Fruit fly (Drosophila melanogaster): ENCODE results near the gene Oseg5.

Gene Oseg5

dm6 chr2L:20835501-20835900 lies at the start of gene Oseg5:
Gene Oseg5 (minus strand): TSS chr2L:20835840.
- no peak for TF ChIP-seq CG8478 (optimal IDR thresholded peaks at IDR 0.05)
- TF ChIP-seq CTCF (optimal IDR thresholded peaks at IDR 0.05) = peak; percentile 19 to 56

dm6 chr2L:20883624-20884220 lies 48.1 kb upstream of the Oseg5 start:
- TF ChIP-seq CTCF (optimal IDR thresholded peaks at IDR 0.05) (no peak), CG8478 (optimal IDR thresholded peaks at IDR 0.05) (no peak)

dm6 chr2L:20883097-20883496 lies 47.5 kb upstream of the Oseg5 start:
- no peak for TF ChIP-seq CTCF (optimal IDR thresholded peaks at IDR 0.05)
- TF ChIP-seq CG8478 (optimal IDR thresholded peaks at IDR 0.05) = no peak

- TF ChIP-seq CG8478 (optimal IDR thresholded peaks at IDR 0.05) (no peak), CTCF (optimal IDR thresholded peaks at IDR 0.05) (no peak)
Measured at dm6 chr2L:20881353-20882079, 45.9 kb upstream of the Oseg5 start.

dm6 chr2L:20880476-20880875 lies 44.8 kb upstream of the Oseg5 start:
- TF ChIP-seq CG8478 (optimal IDR thresholded peaks at IDR 0.05) = no peak
- TF ChIP-seq CTCF (optimal IDR thresholded peaks at IDR 0.05) = no peak

- no peak for TF ChIP-seq CTCF (optimal IDR thresholded peaks at IDR 0.05)
- no peak for TF ChIP-seq CG8478 (optimal IDR thresholded peaks at IDR 0.05)
Measured at dm6 chr2L:20879567-20880141, 44.0 kb upstream of the Oseg5 start.

- TF ChIP-seq CG8478 (optimal IDR thresholded peaks at IDR 0.05) (no peak), CTCF (optimal IDR thresholded peaks at IDR 0.05) (no peak)
Measured at dm6 chr2L:20878463-20878862, 42.8 kb upstream of the Oseg5 start.

dm6 chr2L:20878052-20878451 lies 42.4 kb upstream of the Oseg5 start:
- TF ChIP-seq CG8478 (optimal IDR thresholded peaks at IDR 0.05) (no peak), CTCF (optimal IDR thresholded peaks at IDR 0.05) (no peak)

dm6 chr2L:20874514-20874913 lies 38.9 kb upstream of the Oseg5 start:
- TF ChIP-seq CG8478 (optimal IDR thresholded peaks at IDR 0.05) = no peak
- peak in 1 of 2 experiments; percentile 26 for TF ChIP-seq CTCF (optimal IDR thresholded peaks at IDR 0.05)

dm6 chr2L:20869804-20870295 lies 34.2 kb upstream of the Oseg5 start, which contains the start of gene CG14401:
Gene CG14401 (plus strand): TSS chr2L:20869854.
- TF ChIP-seq CTCF (optimal IDR thresholded peaks at IDR 0.05) (no peak), CG8478 (optimal IDR thresholded peaks at IDR 0.05) (no peak)

dm6 chr2L:20868921-20869320 lies 33.3 kb upstream of the Oseg5 start:
- TF ChIP-seq CG8478 (optimal IDR thresholded peaks at IDR 0.05) (no peak), CTCF (optimal IDR thresholded peaks at IDR 0.05) (no peak)

dm6 chr2L:20867381-20867780 lies 31.7 kb upstream of the Oseg5 start, which contains the start of gene CG31675:
Gene CG31675 (plus strand): TSS chr2L:20867755.
- no peak for TF ChIP-seq CTCF (optimal IDR thresholded peaks at IDR 0.05)
- no peak for TF ChIP-seq CG8478 (optimal IDR thresholded peaks at IDR 0.05)

dm6 chr2L:20864764-20865265 lies 29.2 kb upstream of the Oseg5 start, which contains the start of gene CG9338:
Gene CG9338 (plus strand): TSS chr2L:20865215.
- no peak for TF ChIP-seq CG8478 (optimal IDR thresholded peaks at IDR 0.05)
- no peak for TF ChIP-seq CTCF (optimal IDR thresholded peaks at IDR 0.05)

- no peak for TF ChIP-seq CG8478 (optimal IDR thresholded peaks at IDR 0.05)
- TF ChIP-seq CTCF (optimal IDR thresholded peaks at IDR 0.05) = no peak
Measured at dm6 chr2L:20858371-20859340, 23.0 kb upstream of the Oseg5 start, which contains the start of gene bero. Gene bero (plus strand): TSS chr2L:20858695.

Measured in S2 (cell line).